Worm (Caenorhabditis elegans): ENCODE data around the gene atfs-1.

The atfs-1 gene

ce11 chrV:14156468-14156867, 37.0 kb upstream of the atfs-1 start, which contains the start of gene AH10.2:
Gene AH10.2, plus strand, starts transcription at chrV:14156768.
- TF ChIP-seq pqm-1 (tag; optimal IDR thresholded peaks at IDR 0.05) (no peak), sdc-2 (tag; optimal IDR thresholded peaks at IDR 0.05) (no peak), ceh-14 (tag; optimal IDR thresholded peaks at IDR 0.05) (no peak), ets-4 (tag; optimal IDR thresholded peaks at IDR 0.05) (no peak), ceh-9 (tag; optimal IDR thresholded peaks at IDR 0.05) (no peak), rnt-1 (tag; optimal IDR thresholded peaks at IDR 0.05) (no peak), T23F11.4 (GFP tag; optimal IDR thresholded peaks at IDR 0.05) (no peak), ceh-34 (tag; optimal IDR thresholded peaks at IDR 0.05) (no peak), ref-2 (tag; optimal IDR thresholded peaks at IDR 0.05) (no peak), fkh-10 (GFP tag; optimal IDR thresholded peaks at IDR 0.05) (no peak), pha-2 (tag; optimal IDR thresholded peaks at IDR 0.05) (no peak), ceh-18 (tag; optimal IDR thresholded peaks at IDR 0.05) (no peak), fax-1 (tag; optimal IDR thresholded peaks at IDR 0.05) (no peak), ceh-30 (tag; optimal IDR thresholded peaks at IDR 0.05) (no peak), tbx-2 (tag; optimal IDR thresholded peaks at IDR 0.05) (no peak), ama-1 (optimal IDR thresholded peaks at IDR 0.05) (no peak), lin-11 (tag; optimal IDR thresholded peaks at IDR 0.05) (no peak), hlh-8 (tag; optimal IDR thresholded peaks at IDR 0.05) (no peak), eyg-1 (tag; optimal IDR thresholded peaks at IDR 0.05) (no peak), F13H6.1 (tag; optimal IDR thresholded peaks at IDR 0.05) (no peak)

ce11 chrV:14160698-14161097, 32.8 kb upstream of the atfs-1 start, which contains the start of gene cest-1.2:
Gene cest-1.2, minus strand, starts transcription at chrV:14160862.
- TF ChIP-seq mec-3 (tag; optimal IDR thresholded peaks at IDR 0.05; ENCODE audit: borderline replicate concordance) (no peak), pqm-1 (tag; optimal IDR thresholded peaks at IDR 0.05) (no peak)

- no peak for TF ChIP-seq gmeb-2 (tag; optimal IDR thresholded peaks at IDR 0.05)
- no peak for TF ChIP-seq rnt-1 (tag; optimal IDR thresholded peaks at IDR 0.05)
- no peak for TF ChIP-seq hlh-8 (tag; optimal IDR thresholded peaks at IDR 0.05)
- TF ChIP-seq C08G9.2 (tag; optimal IDR thresholded peaks at IDR 0.05) = no peak
- no peak for TF ChIP-seq ama-1 (optimal IDR thresholded peaks at IDR 0.05)
- TF ChIP-seq ceh-6 (GFP tag; optimal IDR thresholded peaks at IDR 0.05) = no peak
- TF ChIP-seq unc-3 (GFP tag; conservative IDR thresholded peaks at IDR 0.05) = no peak
- TF ChIP-seq unc-3 (tag; optimal IDR thresholded peaks at IDR 0.05) = no peak
- no peak for TF ChIP-seq fkh-10 (GFP tag; optimal IDR thresholded peaks at IDR 0.05)
- TF ChIP-seq pha-4 (tag; optimal IDR thresholded peaks at IDR 0.05) = no peak
- no peak for TF ChIP-seq npax-4 (tag; optimal IDR thresholded peaks at IDR 0.05)
- TF ChIP-seq ref-2 (tag; optimal IDR thresholded peaks at IDR 0.05) = no peak
- no peak for TF ChIP-seq hlh-13 (GFP tag; optimal IDR thresholded peaks at IDR 0.05)
- TF ChIP-seq pax-1 (tag; optimal IDR thresholded peaks at IDR 0.05) = no peak
- no peak for TF ChIP-seq ets-4 (tag; optimal IDR thresholded peaks at IDR 0.05)
- TF ChIP-seq ttx-3 (tag; optimal IDR thresholded peaks at IDR 0.05) = no peak
- no peak for TF ChIP-seq ceh-24 (tag; optimal IDR thresholded peaks at IDR 0.05)
- no peak for TF ChIP-seq pqm-1 (tag; optimal IDR thresholded peaks at IDR 0.05)
- TF ChIP-seq hlh-6 (tag; optimal IDR thresholded peaks at IDR 0.05) = no peak
These were observed 30.4 kb upstream of the atfs-1 start, which contains the start of gene srd-26 for ce11 chrV:14162959-14163548. Gene srd-26, minus strand, starts transcription at chrV:14163009.

- TF ChIP-seq rnt-1 (tag; optimal IDR thresholded peaks at IDR 0.05) (no peak), dmd-4 (tag; optimal IDR thresholded peaks at IDR 0.05; ENCODE audit: borderline replicate concordance) (no peak), ceh-30 (tag; optimal IDR thresholded peaks at IDR 0.05) (no peak), ceh-14 (tag; optimal IDR thresholded peaks at IDR 0.05) (no peak), ceh-19 (GFP tag; optimal IDR thresholded peaks at IDR 0.05) (no peak), pax-1 (tag; optimal IDR thresholded peaks at IDR 0.05) (no peak), pag-3 (tag; optimal IDR thresholded peaks at IDR 0.05; ENCODE audit: borderline replicate concordance) (no peak)
These were observed 27.7 kb upstream of the atfs-1 start for ce11 chrV:14165745-14166144.
